Worm (Caenorhabditis elegans): ENCODE measurements around the gene Y79H2A.2.

ce11 chrIII:12061413-12061812 lies 30.8 kb upstream of the Y79H2A.2 start, which contains the start of gene zyg-8:
- TF ChIP-seq egl-27 (tag; optimal IDR thresholded peaks at IDR 0.05) (no peak), rnt-1 (tag; optimal IDR thresholded peaks at IDR 0.05) (no peak), blmp-1 (tag; optimal IDR thresholded peaks at IDR 0.05) (no peak), lin-15B (tag; optimal IDR thresholded peaks at IDR 0.05) (no peak), nhr-20 (tag; optimal IDR thresholded peaks at IDR 0.05) (no peak), hlh-4 (tag; optimal IDR thresholded peaks at IDR 0.05) (no peak), tbx-2 (tag; optimal IDR thresholded peaks at IDR 0.05) (no peak), nhr-71 (tag; optimal IDR thresholded peaks at IDR 0.05) (no peak), pqm-1 (tag; optimal IDR thresholded peaks at IDR 0.05) (no peak), unc-130 (tag; optimal IDR thresholded peaks at IDR 0.05) (no peak)
